Worm (Caenorhabditis elegans) whole organism, L3 larva: Measurements from ENCODE around the gene T20D4.3.

Experiments used
- ama-1 ChIP-seq: fragments of 150-350 bp; optimal IDR thresholded peaks from 2 replicates; lab custom pipeline; 2018
- elt-3 ChIP-seq, 3 experiments: fragments of 150-350 bp in 1 of 3; sonication (generic microtip) in 2 of 3; optimal IDR thresholded peaks; 2 replicates in 2 of 3; 4 replicates in 1 of 3; lab custom pipeline; 2014 to 2017; ENCODE audit warnings: missing biosample characterization in 3 of 3, missing genetic modification characterization in 3 of 3
- snpc-4 ChIP-seq: fragments of 150-350 bp; optimal IDR thresholded peaks from 2 replicates; lab custom pipeline; 2014; ENCODE audit warnings: missing biosample characterization, missing genetic modification characterization
- unc-39 ChIP-seq: sonication (generic microtip); optimal IDR thresholded peaks from 4 replicates; lab custom pipeline; 2017; ENCODE audit warnings: missing biosample characterization, missing genetic modification characterization

DNA sequence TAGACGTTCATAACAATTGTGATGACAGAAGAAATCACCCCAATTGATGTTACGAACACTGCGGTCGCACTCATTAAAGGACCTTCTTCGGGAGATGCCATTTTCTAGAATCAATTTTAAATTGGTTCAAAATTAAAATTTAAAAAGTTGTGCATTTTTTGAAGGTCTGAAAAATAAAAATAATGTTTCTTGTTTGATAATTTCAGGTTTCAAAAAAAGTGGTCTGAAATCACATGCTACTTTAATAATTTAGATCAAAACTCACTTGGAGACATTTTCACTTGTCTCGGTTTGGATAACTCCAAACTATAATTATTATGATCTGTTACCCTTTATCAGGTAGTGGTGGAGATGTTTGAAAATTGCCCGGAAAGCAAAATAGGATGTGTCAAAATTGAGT is 41.1 kb upstream of the T20D4.3 start, which contains the start of gene srbc-2:
- no peak for TF ChIP-seq unc-39 (tag; lab: Kevin White, UChicago)
- no peak for TF ChIP-seq elt-3 (tag; optimal IDR thresholded peaks at IDR 0.05; lab: Kevin White, UChicago)
- no peak for TF ChIP-seq snpc-4
- TF ChIP-seq ama-1 (lab: Kevin White, UChicago) = no peak
